Worm (Caenorhabditis elegans) whole organism, early embryonic: Measurements from ENCODE around the gene nhr-131.

Experiments
- aly-1 ChIP-seq: sonication (generic microtip); optimal IDR thresholded peaks from 2 replicates; lab custom pipeline; 2016; ENCODE audit warnings: missing genetic modification characterization, missing compliant biosample characterization
- ama-1 ChIP-seq: fragments of 150-350 bp; optimal IDR thresholded peaks from 2 replicates; lab custom pipeline; 2014
- ceh-13 ChIP-seq: fragments of 200-800 bp; sonication (Bioruptor generic); optimal IDR thresholded peaks from 2 replicates; lab custom pipeline; 2018; ENCODE audit warnings: mild to moderate bottlenecking, missing genetic modification characterization, missing compliant biosample characterization
- ets-7 ChIP-seq: sonication (generic microtip); optimal IDR thresholded peaks from 2 replicates; lab custom pipeline; 2016; ENCODE audit warnings: missing genotype, missing genetic modification characterization, missing compliant biosample characterization
- flt-1 ChIP-seq: fragments of 200-800 bp; sonication (Bioruptor generic); IDR thresholded peaks from 2 replicates; pipeline ENCODE4 v1.3.6; 2022; ENCODE audit warnings: missing genetic modification characterization, missing compliant biosample characterization
- hnd-1 ChIP-seq: sonication (generic microtip); optimal IDR thresholded peaks from 2 replicates; lab custom pipeline; 2016; ENCODE audit warnings: missing genetic modification characterization, missing compliant biosample characterization
- pes-1 ChIP-seq: fragments of 200-800 bp; sonication (Bioruptor generic); IDR thresholded peaks from 2 replicates; pipeline ENCODE4 v1.3.6; 2022; ENCODE audit warnings: missing genetic modification reagents, missing genetic modification characterization, missing compliant biosample characterization
- scrt-1 ChIP-seq: fragments of 200-800 bp; sonication (Bioruptor generic); IDR thresholded peaks from 2 replicates; pipeline ENCODE4 v1.3.6; 2022; ENCODE audit warnings: missing genetic modification characterization, missing compliant biosample characterization
- sea-1 ChIP-seq: fragments of 200-800 bp; sonication (Bioruptor generic); conservative IDR thresholded peaks from 2 replicates; pipeline ENCODE4 v1.3.6; 2022; ENCODE audit warnings: missing genetic modification characterization, missing compliant biosample characterization
- tbx-37 ChIP-seq: fragments of 200-800 bp; sonication (Bioruptor generic); conservative IDR thresholded peaks from 2 replicates; pipeline ENCODE4 v1.3.6; 2022; ENCODE audit warnings: missing genetic modification reagents, missing genetic modification characterization, missing compliant biosample characterization
- tra-4 ChIP-seq: sonication (generic microtip); optimal IDR thresholded peaks from 2 replicates; lab custom pipeline; 2017; ENCODE audit warnings: missing genetic modification characterization, missing compliant biosample characterization

- TF ChIP-seq ceh-13 = no peak
- TF ChIP-seq ama-1 (lab: Kevin White, UChicago) = no peak
- TF ChIP-seq pes-1 (GFP tag; lab: Robert Waterston, UW) = no peak
- TF ChIP-seq scrt-1 (GFP tag; lab: Robert Waterston, UW) = no peak
- TF ChIP-seq sea-1 (GFP tag; lab: Robert Waterston, UW) = no peak
- no peak for TF ChIP-seq aly-1 (tag; lab: Kevin White, UChicago)
- no peak for TF ChIP-seq hnd-1 (tag; lab: Kevin White, UChicago)
- no peak for TF ChIP-seq tra-4 (tag; lab: Kevin White, UChicago)
- TF ChIP-seq flt-1 = no peak
- no peak for TF ChIP-seq ets-7 (tag; lab: Kevin White, UChicago)
- no peak for TF ChIP-seq tbx-37 (GFP tag; lab: Robert Waterston, UW)
Observed at ce11 chrV:500535-500934, 6.4 kb downstream of the nhr-131 start.
